Fruit fly (Drosophila melanogaster) whole organism, embryonic: Measurements from ENCODE around the gene ND-24.

Experiments used
- CG10431 ChIP-seq: fragments of 200-800 bp; sonication (Bioruptor generic); optimal IDR thresholded peaks from 3 replicates; lab custom pipeline; 2018; ENCODE audit warnings: missing biosample characterization, mild to moderate bottlenecking, missing genetic modification characterization
- CG10462 ChIP-seq: fragments of 200-800 bp; sonication (Bioruptor generic); optimal IDR thresholded peaks from 2 replicates; lab custom pipeline; 2016; ENCODE audit warnings: missing biosample characterization, missing genetic modification characterization
- CG10565 ChIP-seq: fragments of 200-800 bp; sonication (Bioruptor generic); optimal IDR thresholded peaks from 3 replicates; lab custom pipeline; 2016; ENCODE audit warnings: missing biosample characterization, mild to moderate bottlenecking, missing genetic modification characterization
- CG10979 ChIP-seq: fragments of 200-800 bp; sonication (Bioruptor generic); optimal IDR thresholded peaks from 2 replicates; lab custom pipeline; 2018; ENCODE audit warnings: missing biosample characterization, mild to moderate bottlenecking, missing genetic modification characterization, moderate library complexity
- CG12299 ChIP-seq: fragments of 200-800 bp; sonication (Bioruptor generic); optimal IDR thresholded peaks from 2 replicates; lab custom pipeline; 2018; ENCODE audit warnings: missing biosample characterization, mild to moderate bottlenecking, missing genetic modification characterization
- CG14667 ChIP-seq: fragments of 200-800 bp; sonication (Bioruptor generic); IDR thresholded peaks from 2 replicates; pipeline ENCODE4 v1.3.6; 2022; ENCODE audit warnings: missing biosample characterization, missing genetic modification characterization
- CG15479 ChIP-seq: fragments of 200-800 bp; sonication (Bioruptor generic); optimal IDR thresholded peaks from 3 replicates; lab custom pipeline; 2019; ENCODE audit warnings: missing biosample characterization, mild to moderate bottlenecking, missing genetic modification characterization, moderate library complexity
- CG31365 ChIP-seq: fragments of 200-800 bp; sonication (Bioruptor generic); optimal IDR thresholded peaks from 2 replicates; lab custom pipeline; 2018; ENCODE audit warnings: missing biosample characterization, mild to moderate bottlenecking, missing genetic modification characterization
- CG32772 ChIP-seq: fragments of 200-800 bp; sonication (Bioruptor generic); IDR thresholded peaks from 2 replicates; pipeline ENCODE4 v1.3.6; 2022; ENCODE audit warnings: missing biosample characterization, missing genetic modification characterization
- CG6791 ChIP-seq: fragments of 200-800 bp; sonication (Bioruptor generic); IDR thresholded peaks from 3 replicates; pipeline ENCODE4 v1.3.6; 2022; ENCODE audit warnings: missing biosample characterization, missing genetic modification characterization; ENCODE audit not compliant: partially characterized antibody
- CG6854 ChIP-seq: fragments of 200-800 bp; sonication (Bioruptor generic); optimal IDR thresholded peaks from 3 replicates; lab custom pipeline; 2017; ENCODE audit warnings: missing biosample characterization, mild to moderate bottlenecking, missing genetic modification characterization
- CG7556 ChIP-seq: fragments of 200-800 bp; sonication (Bioruptor generic); optimal IDR thresholded peaks from 2 replicates; lab custom pipeline; 2017; ENCODE audit warnings: missing biosample characterization, mild to moderate bottlenecking, missing genetic modification characterization
- CG7745 ChIP-seq: fragments of 200-800 bp; sonication (Bioruptor generic); optimal IDR thresholded peaks from 2 replicates; lab custom pipeline; 2018; ENCODE audit warnings: missing biosample characterization, mild to moderate bottlenecking, missing genetic modification characterization, moderate library complexity
- CG9215 ChIP-seq: fragments of 200-800 bp; sonication (Bioruptor generic); IDR thresholded peaks from 2 replicates; pipeline ENCODE4 v1.3.6; 2022; ENCODE audit warnings: missing biosample characterization, missing genetic modification characterization
- CG9727 ChIP-seq: fragments of 200-800 bp; sonication (Bioruptor generic); optimal IDR thresholded peaks from 3 replicates; lab custom pipeline; 2017; ENCODE audit warnings: missing biosample characterization, mild to moderate bottlenecking, missing genetic modification characterization
- CG9817 ChIP-seq: fragments of 200-800 bp; sonication (Bioruptor generic); optimal IDR thresholded peaks from 2 replicates; lab custom pipeline; 2018; ENCODE audit warnings: missing biosample characterization, mild to moderate bottlenecking, missing genetic modification characterization, moderate library complexity
- CG9876 ChIP-seq: fragments of 200-800 bp; sonication (Bioruptor generic); optimal IDR thresholded peaks from 2 replicates; lab custom pipeline; 2016; ENCODE audit warnings: missing biosample characterization, missing genetic modification characterization
- Doc3 ChIP-seq: fragments of 200-800 bp; sonication (Bioruptor generic); IDR thresholded peaks from 3 replicates; pipeline ENCODE4 v1.3.6; 2022; ENCODE audit warnings: missing biosample characterization, missing genetic modification characterization; ENCODE audit not compliant: partially characterized antibody
- E2f2 ChIP-seq: fragments of 200-800 bp; sonication (Bioruptor generic); IDR thresholded peaks from 2 replicates; pipeline ENCODE4 v1.3.6; 2022; ENCODE audit warnings: missing biosample characterization, missing genetic modification characterization
- Elba2 ChIP-seq: fragments of 200-800 bp; sonication (Bioruptor generic); optimal IDR thresholded peaks from 3 replicates; lab custom pipeline; 2016; ENCODE audit warnings: missing biosample characterization, missing genetic modification characterization
- Hand ChIP-seq: fragments of 200-800 bp; sonication (Bioruptor generic); optimal IDR thresholded peaks from 2 replicates; lab custom pipeline; 2017; ENCODE audit warnings: mild to moderate bottlenecking, missing biosample characterization, missing genetic modification reagents, missing genetic modification characterization
- HmgD ChIP-seq: fragments of 200-800 bp; sonication (Bioruptor generic); optimal IDR thresholded peaks from 3 replicates; lab custom pipeline; 2016; ENCODE audit warnings: missing biosample characterization, missing genetic modification characterization
- Mad ChIP-seq: fragments of 200-800 bp; sonication (Bioruptor generic); optimal IDR thresholded peaks from 2 replicates; lab custom pipeline; 2016; ENCODE audit warnings: missing biosample characterization, missing genetic modification characterization
- Optix ChIP-seq: fragments of 200-800 bp; sonication (Bioruptor generic); IDR thresholded peaks from 3 replicates; pipeline ENCODE4 v1.3.6; 2022; ENCODE audit warnings: missing biosample characterization, missing genetic modification characterization
- PHDP ChIP-seq: fragments of 200-800 bp; sonication (Bioruptor generic); optimal IDR thresholded peaks from 3 replicates; lab custom pipeline; 2018; ENCODE audit warnings: missing biosample characterization, mild to moderate bottlenecking, missing genetic modification characterization, moderate library complexity
- Six4 ChIP-seq: fragments of 200-800 bp; sonication (Bioruptor generic); optimal IDR thresholded peaks from 2 replicates; lab custom pipeline; 2016; ENCODE audit warnings: missing biosample characterization, missing genetic modification characterization
- Sry-β ChIP-seq: fragments of 200-800 bp; sonication (Bioruptor generic); optimal IDR thresholded peaks from 2 replicates; lab custom pipeline; 2018; ENCODE audit warnings: missing biosample characterization, mild to moderate bottlenecking, missing genetic modification characterization, moderate library complexity
- Ssrp ChIP-seq: fragments of 200-800 bp; sonication (Bioruptor generic); optimal IDR thresholded peaks from 2 replicates; lab custom pipeline; 2018; ENCODE audit warnings: missing biosample characterization, mild to moderate bottlenecking, missing genetic modification characterization, moderate library complexity
- Tbp ChIP-seq: fragments of >200 bp; optimal IDR thresholded peaks from 2 replicates; lab custom pipeline; 2018; ENCODE audit warnings: missing biosample characterization, missing genetic modification characterization
- Usf ChIP-seq: fragments of 200-800 bp; sonication (Bioruptor generic); optimal IDR thresholded peaks from 2 replicates; lab custom pipeline; 2017; ENCODE audit warnings: missing genotype, missing biosample characterization, missing genetic modification characterization
- ac ChIP-seq: fragments of 200-800 bp; sonication (Bioruptor generic); optimal IDR thresholded peaks from 3 replicates; lab custom pipeline; 2017; ENCODE audit warnings: missing biosample characterization, mild to moderate bottlenecking, missing genetic modification characterization
- ase ChIP-seq: fragments of 200-800 bp; sonication (Bioruptor generic); IDR thresholded peaks from 3 replicates; pipeline ENCODE4 v1.3.6; 2022; ENCODE audit warnings: missing biosample characterization, missing genetic modification characterization
- az2 ChIP-seq: fragments of 200-800 bp; sonication (Bioruptor generic); optimal IDR thresholded peaks from 3 replicates; lab custom pipeline; 2016; ENCODE audit warnings: missing biosample characterization, missing genetic modification characterization
- bab2 ChIP-seq: fragments of 200-800 bp; sonication (Bioruptor generic); optimal IDR thresholded peaks from 2 replicates; lab custom pipeline; 2016; ENCODE audit warnings: missing biosample characterization, missing genetic modification characterization
- bbx ChIP-seq: fragments of 200-800 bp; sonication (Bioruptor generic); IDR thresholded peaks from 2 replicates; pipeline ENCODE4 v1.3.6; 2022; ENCODE audit warnings: missing biosample characterization, missing genetic modification characterization; ENCODE audit not compliant: partially characterized antibody
- btn ChIP-seq: fragments of 200-800 bp; sonication (Bioruptor generic); optimal IDR thresholded peaks from 2 replicates; lab custom pipeline; 2016; ENCODE audit warnings: missing biosample characterization, missing genetic modification characterization
- dan ChIP-seq: fragments of 200-800 bp; sonication (Bioruptor generic); IDR thresholded peaks from 2 replicates; pipeline ENCODE4 v1.3.6; 2022; ENCODE audit warnings: missing biosample characterization, missing genetic modification characterization
- gcm ChIP-seq: fragments of 200-800 bp; sonication (Bioruptor generic); optimal IDR thresholded peaks from 2 replicates; lab custom pipeline; 2019; ENCODE audit warnings: missing biosample characterization, mild to moderate bottlenecking, missing genetic modification characterization, moderate library complexity
- h ChIP-seq: fragments of >200 bp; optimal IDR thresholded peaks from 2 replicates; lab custom pipeline; 2017
- hkb ChIP-seq, 2 experiments: fragments of 200-800 bp in 1 of 2; fragments of >200 bp in 1 of 2; sonication (Bioruptor generic) in 1 of 2; IDR thresholded peaks in 1 of 2; optimal IDR thresholded peaks in 1 of 2; 2 replicates each; pipeline versions ENCODE4 v1.3.6 to Lab custom; 2017 to 2022; ENCODE audit warnings: missing biosample characterization in 1 of 2, missing genetic modification characterization in 1 of 2
- ken ChIP-seq: fragments of 200-800 bp; sonication (Bioruptor generic); IDR thresholded peaks from 3 replicates; pipeline ENCODE4 v1.3.6; 2022; ENCODE audit warnings: missing biosample characterization, missing genetic modification characterization
- oc ChIP-seq: fragments of 200-800 bp; sonication (Bioruptor generic); optimal IDR thresholded peaks from 2 replicates; lab custom pipeline; 2018; ENCODE audit warnings: missing biosample characterization, mild to moderate bottlenecking, missing genetic modification characterization, moderate library complexity
- pum ChIP-seq: fragments of 200-800 bp; sonication (Bioruptor generic); optimal IDR thresholded peaks from 2 replicates; lab custom pipeline; 2016; ENCODE audit warnings: missing biosample characterization, missing genetic modification characterization
- repo ChIP-seq: fragments of 200-800 bp; sonication (Bioruptor generic); optimal IDR thresholded peaks from 2 replicates; lab custom pipeline; 2016; ENCODE audit warnings: missing biosample characterization, missing genetic modification characterization
- sisA ChIP-seq: fragments of 200-800 bp; sonication (Bioruptor generic); IDR thresholded peaks from 2 replicates; pipeline ENCODE4 v1.3.6; 2022; ENCODE audit warnings: missing biosample characterization, missing genetic modification characterization
- slbo ChIP-seq: fragments of 200-800 bp; sonication (Bioruptor generic); IDR thresholded peaks from 2 replicates; pipeline ENCODE4 v1.3.6; 2022; ENCODE audit warnings: missing biosample characterization, missing genetic modification characterization
- tll ChIP-seq, 2 experiments: fragments of 200-800 bp in 1 of 2; fragments of >200 bp in 1 of 2; sonication (Bioruptor generic) in 1 of 2; optimal IDR thresholded peaks; 2 replicates each; lab custom pipeline; 2017 to 2019; ENCODE audit warnings: missing biosample characterization in 2 of 2, missing genetic modification characterization in 2 of 2, mild to moderate bottlenecking in 1 of 2, moderate library complexity in 1 of 2
- ttk ChIP-seq: fragments of 200-800 bp; sonication (Bioruptor generic); IDR thresholded peaks from 2 replicates; pipeline ENCODE4 v2.1.2; 2022; ENCODE audit warnings: missing biosample characterization, missing genetic modification characterization
- unc-4 ChIP-seq: fragments of 200-800 bp; sonication (Bioruptor generic); IDR thresholded peaks from 2 replicates; pipeline ENCODE4 v1.3.6; 2022; ENCODE audit warnings: missing biosample characterization, missing genetic modification characterization; ENCODE audit not compliant: partially characterized antibody
- unpg ChIP-seq: fragments of 200-800 bp; sonication (Bioruptor generic); optimal IDR thresholded peaks from 3 replicates; lab custom pipeline; 2018; ENCODE audit warnings: missing biosample characterization, mild to moderate bottlenecking, missing genetic modification characterization, moderate library complexity

Gene ND-24

dm6 chrX:17624983-17625401 lies 6.9 kb upstream of the ND-24 start (continued):
- TF ChIP-seq ken (GFP tag; lab: Robert Waterston, UW), result 0 out of 3 replicates have a peak, but pooled peaks have one; percentile 50
- peak; percentile 62 for TF ChIP-seq CG10462
- TF ChIP-seq CG9215 (GFP tag; lab: Robert Waterston, UW), result peak; percentile 62
- TF ChIP-seq CG7556 (GFP tag; lab: Kevin White, UChicago), result peak; percentile 91
- TF ChIP-seq unpg (GFP tag; lab: Kevin White, UChicago), result peak; percentile 93
- no peak for TF ChIP-seq CG7745 (tag; lab: Kevin White, UChicago)
- peak; percentile 79 for TF ChIP-seq az2 (GFP tag; lab: Kevin White, UChicago)
- peak; percentile 48 for TF ChIP-seq ac (GFP tag; lab: Kevin White, UChicago)
- TF ChIP-seq CG6854 (GFP tag; lab: Kevin White, UChicago), result peak; percentile 91
- TF ChIP-seq oc (tag; lab: Kevin White, UChicago), result peak; percentile 85
- TF ChIP-seq gcm, result peak; percentile 85
- peak; percentile 69 for TF ChIP-seq sisA (GFP tag; lab: Robert Waterston, UW)
- TF ChIP-seq Elba2 (GFP tag; lab: Kevin White, UChicago), result no peak
- TF ChIP-seq hkb (optimal IDR thresholded peaks at IDR 0.05; lab: Kevin White, UChicago), result no peak
- peak; percentile 89 for TF ChIP-seq hkb (GFP tag; IDR thresholded peaks at IDR 0.05; lab: Robert Waterston, UW)
- peak; percentile 58 for TF ChIP-seq Usf (GFP tag; lab: Kevin White, UChicago)
- peak; percentile 70 for TF ChIP-seq repo (GFP tag; lab: Kevin White, UChicago)
- TF ChIP-seq Sry-β (GFP tag; lab: Kevin White, UChicago), result no peak
- TF ChIP-seq CG9817 (tag; lab: Kevin White, UChicago), result peak; percentile 89
- no peak for TF ChIP-seq CG15479 (GFP tag; lab: Kevin White, UChicago)
- TF ChIP-seq h (lab: Kevin White, UChicago), result no peak
- TF ChIP-seq dan (GFP tag; lab: Robert Waterston, UW), result no peak
- peak; percentile 84 for TF ChIP-seq CG9727 (GFP tag; lab: Kevin White, UChicago)
- peak; percentile 74 for TF ChIP-seq CG31365 (tag; lab: Kevin White, UChicago)
- peak; percentile 69 for TF ChIP-seq Ssrp (tag; lab: Kevin White, UChicago)
- peak; percentile 15 for TF ChIP-seq CG10565 (GFP tag; lab: Kevin White, UChicago)
- peak; percentile 82 for TF ChIP-seq bab2 (GFP tag; lab: Kevin White, UChicago)
- TF ChIP-seq ase, result peak; percentile 57; the same call in 2 of the 3 replicates
- peak; percentile 74 for TF ChIP-seq Mad (GFP tag; lab: Kevin White, UChicago)
- peak; percentile 68 for TF ChIP-seq ttk (GFP tag; lab: Robert Waterston, UW)
- TF ChIP-seq CG9876, result peak; percentile 49
- TF ChIP-seq E2f2 (GFP tag; lab: Robert Waterston, UW), result peak; percentile 52
- TF ChIP-seq CG32772 (GFP tag; lab: Robert Waterston, UW), result peak; percentile 74
- peak; percentile 58 for TF ChIP-seq CG10431 (GFP tag; lab: Kevin White, UChicago)
- no peak for TF ChIP-seq Tbp (GFP tag; lab: Kevin White, UChicago)
- TF ChIP-seq Doc3 (GFP tag; lab: Robert Waterston, UW), result no peak
- peak; percentile 64; the same call in 2 of the 3 replicates for TF ChIP-seq Optix (GFP tag; lab: Robert Waterston, UW)
- TF ChIP-seq Hand, result peak; percentile 79
- no peak for TF ChIP-seq bbx
- TF ChIP-seq CG6791, result no peak
- TF ChIP-seq btn (GFP tag; lab: Kevin White, UChicago), result peak; percentile 47
- peak; percentile 85 for TF ChIP-seq CG12299 (tag; lab: Kevin White, UChicago)
- peak; percentile 42 for TF ChIP-seq HmgD (GFP tag; lab: Kevin White, UChicago)
- TF ChIP-seq PHDP (tag; lab: Kevin White, UChicago), result peak; percentile 93
- TF ChIP-seq CG10979 (tag; lab: Kevin White, UChicago), result peak; percentile 86
- peak; percentile 75 for TF ChIP-seq slbo (GFP tag; lab: Robert Waterston, UW)
- peak; percentile 79 for TF ChIP-seq pum (GFP tag; lab: Kevin White, UChicago)
- no peak for TF ChIP-seq unc-4 (GFP tag; lab: Robert Waterston, UW)
- TF ChIP-seq Six4 (GFP tag; lab: Kevin White, UChicago), result peak; percentile 72
- peak; percentile 59; the same call in 1 of the 2 replicates for TF ChIP-seq CG14667 (GFP tag; lab: Robert Waterston, UW)
- TF ChIP-seq tll (GFP tag; optimal IDR thresholded peaks at IDR 0.05; lab: Kevin White, UChicago), result no peak
